Worm (Caenorhabditis elegans): Measurements from ENCODE around the gene mtpn-1.

DNA sequence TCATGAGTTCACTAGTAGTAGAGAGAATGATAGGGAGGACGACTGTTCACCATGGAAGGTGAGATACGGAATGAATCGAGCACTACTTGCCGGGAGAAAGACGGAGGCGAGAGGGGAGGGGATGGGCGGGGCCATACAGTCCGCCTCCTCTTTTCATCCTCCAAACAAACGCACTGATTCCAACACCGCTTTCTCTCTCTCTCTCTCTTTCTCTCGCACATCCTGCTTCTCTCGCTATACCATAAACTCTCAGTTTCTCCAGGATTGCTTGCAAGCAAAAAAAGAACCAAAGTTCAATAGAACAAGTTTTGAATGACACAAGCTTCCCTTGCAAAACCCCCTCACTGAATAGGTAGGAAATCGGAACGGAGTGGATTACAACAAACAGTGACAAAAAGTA lies 28.1 kb downstream of the mtpn-1 start:
- no peak for TF ChIP-seq med-1 (GFP tag; optimal IDR thresholded peaks at IDR 0.05; ENCODE audit: insufficient read depth)
- TF ChIP-seq flt-1 (GFP tag; IDR thresholded peaks at IDR 0.05) = no peak
